Worm (Caenorhabditis elegans): ENCODE data around the gene F46B3.14.

F46B3.14 gene

DNA sequence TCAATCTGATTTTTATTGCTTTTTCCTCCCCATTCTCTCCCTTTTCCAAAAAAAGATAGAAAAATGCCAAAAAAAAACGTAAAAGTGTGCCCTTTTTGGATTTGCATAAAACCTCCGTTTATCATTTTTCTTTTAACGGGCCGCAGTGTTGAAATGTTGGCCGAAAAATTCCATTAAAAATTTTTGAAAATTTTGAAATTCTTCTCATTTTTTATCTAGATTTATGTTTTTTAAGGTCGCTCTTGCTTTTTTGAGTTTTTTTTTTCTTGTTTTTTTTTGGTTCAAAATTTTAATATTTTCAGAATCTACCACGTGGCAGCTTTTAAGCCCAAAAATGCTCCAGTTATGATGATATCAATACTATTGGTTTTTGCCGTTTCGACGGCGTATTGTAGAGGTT, 23.2 kb upstream of the F46B3.14 start, which contains the start of gene mnr-1:
Gene mnr-1 (plus strand): TSS at position 301 of the 400 bp plus-strand sequence.
- TF ChIP-seq ztf-23 (GFP tag; IDR thresholded peaks at IDR 0.05) (no peak), cog-1 (tag; optimal IDR thresholded peaks at IDR 0.05) (no peak), tab-1 (GFP tag; IDR thresholded peaks at IDR 0.05) (no peak), med-1 (GFP tag; optimal IDR thresholded peaks at IDR 0.05; ENCODE audit: insufficient read depth) (no peak), ref-1 (GFP tag; conservative IDR thresholded peaks at IDR 0.05) (no peak)

DNA sequence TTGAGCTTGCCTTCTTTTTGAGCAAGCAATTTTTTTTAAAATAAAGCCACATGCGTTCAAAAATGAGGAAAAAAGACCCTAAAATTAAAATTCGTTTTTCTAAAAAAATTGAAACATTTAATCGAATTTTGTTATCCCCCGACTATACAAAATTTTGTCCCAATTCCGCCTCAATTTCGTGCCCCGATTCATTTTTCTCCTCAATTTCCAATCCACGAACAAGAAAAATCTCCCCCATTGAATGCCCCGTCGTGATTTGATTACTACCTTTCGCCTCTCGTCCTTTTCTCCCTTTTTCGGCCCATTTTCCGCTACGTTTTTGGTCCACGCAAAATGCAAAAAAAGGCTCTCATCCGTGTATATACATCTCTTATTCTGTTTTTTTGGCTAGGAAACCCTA, 20.8 kb upstream of the F46B3.14 start:
- no peak for TF ChIP-seq ref-1 (GFP tag; conservative IDR thresholded peaks at IDR 0.05)

DNA sequence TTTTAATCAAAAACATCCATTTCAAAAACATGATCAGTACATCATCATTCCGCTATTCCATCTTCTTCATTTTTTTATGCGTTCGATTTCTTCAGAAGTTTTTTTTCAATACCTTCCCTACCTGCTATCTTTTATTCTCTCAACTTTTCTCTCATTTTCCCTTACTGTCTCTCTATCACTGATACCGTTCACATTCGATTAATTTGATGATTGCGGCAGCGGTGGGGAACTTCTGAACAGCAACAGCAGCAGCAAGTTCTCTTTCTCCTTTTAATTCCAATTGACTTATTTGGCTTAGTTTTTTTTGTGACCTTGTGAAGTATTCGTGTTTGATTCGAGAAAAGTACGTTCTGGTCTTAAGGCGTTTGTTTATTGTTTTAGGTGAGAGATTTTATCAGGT, 17.7 kb upstream of the F46B3.14 start:
- no peak for TF ChIP-seq ref-1 (GFP tag; conservative IDR thresholded peaks at IDR 0.05)
- TF ChIP-seq T22C8.4 (GFP tag; IDR thresholded peaks at IDR 0.05) = no peak
- TF ChIP-seq ztf-23 (GFP tag; IDR thresholded peaks at IDR 0.05) = no peak

DNA sequence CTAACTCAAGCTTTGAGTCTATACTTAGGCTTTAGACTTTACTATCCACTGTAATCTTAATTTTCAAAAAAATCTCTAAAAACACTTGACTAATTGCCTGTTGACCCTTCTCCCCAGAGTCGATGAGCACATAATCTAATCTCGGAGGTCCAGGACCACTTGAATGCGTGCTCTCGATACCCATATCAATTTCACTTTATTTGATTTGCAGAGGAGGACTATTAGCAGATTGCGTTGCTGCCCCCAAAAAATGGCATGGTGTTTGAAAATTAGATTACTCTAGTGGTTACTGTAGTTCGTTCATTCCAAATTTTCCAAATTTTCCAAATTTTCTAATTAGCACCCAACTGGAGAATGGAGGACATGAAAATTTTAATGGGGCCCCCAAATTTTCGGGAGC, 14.3 kb upstream of the F46B3.14 start:
- TF ChIP-seq ztf-23 (GFP tag; IDR thresholded peaks at IDR 0.05) (no peak), ztf-29 (GFP tag; IDR thresholded peaks at IDR 0.05) (no peak), klf-2 (GFP tag; conservative IDR thresholded peaks at IDR 0.05) (no peak), tab-1 (GFP tag; IDR thresholded peaks at IDR 0.05) (no peak), ref-1 (GFP tag; conservative IDR thresholded peaks at IDR 0.05) (no peak), T22C8.4 (GFP tag; IDR thresholded peaks at IDR 0.05) (no peak), flt-1 (GFP tag; IDR thresholded peaks at IDR 0.05) (no peak), cog-1 (tag; optimal IDR thresholded peaks at IDR 0.05) (no peak), med-1 (GFP tag; optimal IDR thresholded peaks at IDR 0.05; ENCODE audit: insufficient read depth) (no peak)

DNA sequence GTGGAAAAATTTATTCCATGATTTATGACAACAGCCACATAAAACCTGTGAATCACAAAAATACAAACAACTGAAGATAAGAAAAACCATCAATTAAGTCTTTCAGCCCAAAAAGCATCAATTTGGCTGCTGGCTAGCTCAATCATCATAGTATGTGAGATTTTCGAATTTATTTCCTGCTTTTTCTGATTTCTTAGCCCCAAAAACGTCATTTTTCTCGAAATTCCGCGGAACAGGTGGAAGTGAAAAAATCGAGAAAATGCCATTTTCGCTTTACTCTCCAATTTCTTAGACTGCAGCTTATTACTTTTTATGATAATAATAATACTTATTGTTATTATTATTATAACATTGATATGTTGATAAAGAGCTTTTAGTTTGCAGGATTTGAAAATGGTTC, 10.7 kb upstream of the F46B3.14 start, which contains the start of gene srxa-15:
Gene srxa-15 (plus strand): TSS at position 301 of the 400 bp plus-strand sequence.
- TF ChIP-seq ref-1 (GFP tag; conservative IDR thresholded peaks at IDR 0.05) = no peak
- no peak for TF ChIP-seq flt-1 (GFP tag; IDR thresholded peaks at IDR 0.05)
- no peak for TF ChIP-seq T22C8.4 (GFP tag; IDR thresholded peaks at IDR 0.05)
- no peak for TF ChIP-seq cog-1 (tag; optimal IDR thresholded peaks at IDR 0.05)
- TF ChIP-seq med-1 (GFP tag; optimal IDR thresholded peaks at IDR 0.05; ENCODE audit: insufficient read depth) = no peak
- TF ChIP-seq ztf-23 (GFP tag; IDR thresholded peaks at IDR 0.05) = no peak
- no peak for TF ChIP-seq tab-1 (GFP tag; IDR thresholded peaks at IDR 0.05)
- no peak for TF ChIP-seq ztf-29 (GFP tag; IDR thresholded peaks at IDR 0.05)
- TF ChIP-seq klf-2 (GFP tag; conservative IDR thresholded peaks at IDR 0.05) = no peak

DNA sequence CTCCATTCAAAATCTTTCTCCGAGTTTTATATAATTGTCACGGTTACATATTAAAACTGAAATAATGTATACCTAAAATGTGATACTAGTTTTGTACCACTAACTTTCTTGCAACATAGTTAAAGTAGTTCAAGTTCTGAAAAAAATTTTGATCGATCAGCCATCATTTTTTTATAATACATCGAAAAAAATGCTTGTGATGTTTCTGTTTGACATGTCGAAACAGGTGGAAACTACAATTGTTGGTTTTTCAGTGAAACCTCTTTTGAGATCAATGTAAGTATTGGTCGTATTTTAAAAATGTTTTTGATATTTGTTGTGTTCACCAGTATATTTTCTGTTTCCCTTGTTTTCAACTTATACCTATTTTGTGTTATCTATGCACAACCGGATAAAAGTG, 8.1 kb upstream of the F46B3.14 start, which contains the start of gene srxa-14:
Gene srxa-14 (plus strand): TSS at position 301 of the 400 bp plus-strand sequence.
- no peak for TF ChIP-seq ztf-29 (GFP tag; IDR thresholded peaks at IDR 0.05)
- TF ChIP-seq cog-1 (tag; optimal IDR thresholded peaks at IDR 0.05) = no peak
- TF ChIP-seq tab-1 (GFP tag; IDR thresholded peaks at IDR 0.05) = no peak
- no peak for TF ChIP-seq ref-1 (GFP tag; conservative IDR thresholded peaks at IDR 0.05)
- TF ChIP-seq flt-1 (GFP tag; IDR thresholded peaks at IDR 0.05) = no peak
- TF ChIP-seq med-1 (GFP tag; optimal IDR thresholded peaks at IDR 0.05; ENCODE audit: insufficient read depth) = no peak
- no peak for TF ChIP-seq ztf-23 (GFP tag; IDR thresholded peaks at IDR 0.05)
- no peak for TF ChIP-seq T22C8.4 (GFP tag; IDR thresholded peaks at IDR 0.05)
- no peak for TF ChIP-seq klf-2 (GFP tag; conservative IDR thresholded peaks at IDR 0.05)

DNA sequence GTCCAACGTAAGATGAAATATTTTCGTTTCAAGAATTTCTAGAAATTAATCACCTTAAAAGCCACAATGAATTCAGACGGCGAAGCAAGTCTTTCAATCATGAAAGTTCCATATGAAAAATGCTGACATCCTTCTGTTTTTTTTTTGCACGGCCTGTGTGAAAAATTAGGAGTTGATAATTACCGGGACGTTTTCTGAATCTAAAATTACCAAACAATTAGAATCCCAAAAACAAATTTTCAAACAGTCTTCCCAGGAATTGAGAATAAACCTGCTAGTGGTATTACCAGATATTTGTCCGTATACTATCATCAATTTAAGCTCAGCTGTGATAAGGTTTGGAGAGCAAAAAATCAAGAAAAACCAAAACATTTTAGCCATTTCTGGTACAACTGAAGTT, 7.2 kb upstream of the F46B3.14 start, which contains the start of gene Y44A6B.3:
Gene Y44A6B.3 (minus strand): TSS at position 101 of the 400 bp plus-strand sequence.
- TF ChIP-seq T22C8.4 (GFP tag; IDR thresholded peaks at IDR 0.05) (no peak), med-1 (GFP tag; optimal IDR thresholded peaks at IDR 0.05; ENCODE audit: insufficient read depth) (no peak), ztf-23 (GFP tag; IDR thresholded peaks at IDR 0.05) (no peak)

DNA sequence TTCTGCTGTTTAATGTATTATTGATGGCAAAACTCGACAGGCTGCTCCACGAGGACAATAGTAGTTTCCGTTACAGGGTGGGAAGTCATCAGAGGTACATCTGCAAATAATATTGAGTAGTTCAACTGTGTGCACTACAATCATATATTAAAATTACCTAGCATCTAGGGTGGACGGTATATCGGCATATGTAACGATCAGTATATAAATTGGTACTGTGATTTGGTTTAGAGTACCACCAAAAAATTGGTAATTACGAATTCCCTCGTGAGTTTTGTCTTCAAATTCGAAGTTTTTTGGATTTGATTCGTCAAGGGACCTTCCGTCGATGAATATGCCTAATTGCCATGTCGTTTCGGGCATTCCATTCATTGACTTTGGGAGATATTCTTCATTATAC, 5.7 kb upstream of the F46B3.14 start, which contains the start of gene ttr-13:
Gene ttr-13 (minus strand): TSS at position 101 of the 400 bp plus-strand sequence.
- TF ChIP-seq ref-1 (GFP tag; conservative IDR thresholded peaks at IDR 0.05) (no peak), cog-1 (tag; optimal IDR thresholded peaks at IDR 0.05) (no peak), T22C8.4 (GFP tag; IDR thresholded peaks at IDR 0.05) (no peak), klf-2 (GFP tag; conservative IDR thresholded peaks at IDR 0.05) (no peak), tab-1 (GFP tag; IDR thresholded peaks at IDR 0.05) (no peak), med-1 (GFP tag; optimal IDR thresholded peaks at IDR 0.05; ENCODE audit: insufficient read depth) (no peak), ztf-23 (GFP tag; IDR thresholded peaks at IDR 0.05) (no peak), flt-1 (GFP tag; IDR thresholded peaks at IDR 0.05) (no peak), ztf-29 (GFP tag; IDR thresholded peaks at IDR 0.05) (no peak)

DNA sequence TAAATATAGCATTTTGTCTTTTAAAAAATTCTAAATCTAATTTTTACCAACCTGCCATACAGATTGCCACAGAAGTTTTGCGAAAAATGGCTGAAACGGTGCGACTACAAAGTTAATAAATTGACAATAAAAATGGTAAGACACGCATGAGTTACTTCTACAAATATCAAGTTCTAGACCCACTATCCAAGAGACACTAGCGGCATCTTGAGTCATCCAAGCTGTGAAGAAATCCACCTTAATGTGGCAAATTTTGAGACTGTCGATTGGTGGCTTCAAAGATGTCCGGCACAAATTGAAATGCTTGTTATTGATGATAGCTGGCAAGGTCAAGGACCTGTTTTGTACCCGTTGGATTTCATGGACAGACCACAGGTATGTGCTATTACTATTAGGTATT, 3.2 kb upstream of the F46B3.14 start, which contains the start of gene F46B3.16:
Gene F46B3.16 (plus strand): TSS at position 301 of the 400 bp plus-strand sequence.
- TF ChIP-seq klf-2 (GFP tag; conservative IDR thresholded peaks at IDR 0.05) = no peak
- TF ChIP-seq cog-1 (tag; optimal IDR thresholded peaks at IDR 0.05) = no peak
- no peak for TF ChIP-seq ref-1 (GFP tag; conservative IDR thresholded peaks at IDR 0.05)
- TF ChIP-seq med-1 (GFP tag; optimal IDR thresholded peaks at IDR 0.05; ENCODE audit: insufficient read depth) = no peak
- TF ChIP-seq tab-1 (GFP tag; IDR thresholded peaks at IDR 0.05) = no peak
- no peak for TF ChIP-seq T22C8.4 (GFP tag; IDR thresholded peaks at IDR 0.05)
- TF ChIP-seq flt-1 (GFP tag; IDR thresholded peaks at IDR 0.05) = no peak

DNA sequence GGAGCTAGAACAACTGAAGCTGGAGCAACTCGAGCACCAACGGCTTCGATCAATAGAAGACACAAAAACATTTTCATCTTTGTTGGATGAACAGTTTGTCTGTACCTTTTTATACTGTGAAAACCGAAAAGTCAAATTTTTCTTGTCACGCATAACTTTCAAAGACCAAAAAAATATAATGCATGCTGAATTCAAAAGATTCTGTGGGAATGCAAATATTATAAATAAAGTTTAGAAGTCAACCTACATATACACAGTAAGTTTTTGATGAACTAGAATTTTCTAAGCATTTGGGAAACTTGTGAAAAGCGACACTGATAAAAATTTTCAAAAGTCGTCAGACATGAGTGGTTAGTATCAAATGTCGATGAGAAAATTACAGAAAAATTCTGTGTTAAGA, 2.5 kb upstream of the F46B3.14 start, which contains the start of gene F46B3.15:
Gene F46B3.15 (minus strand): TSS at position 101 of the 400 bp plus-strand sequence.
- TF ChIP-seq ztf-29 (GFP tag; IDR thresholded peaks at IDR 0.05) = no peak
- no peak for TF ChIP-seq klf-2 (GFP tag; conservative IDR thresholded peaks at IDR 0.05)
- TF ChIP-seq cog-1 (tag; optimal IDR thresholded peaks at IDR 0.05) = no peak
- no peak for TF ChIP-seq T22C8.4 (GFP tag; IDR thresholded peaks at IDR 0.05)
- no peak for TF ChIP-seq flt-1 (GFP tag; IDR thresholded peaks at IDR 0.05)
- TF ChIP-seq ztf-23 (GFP tag; IDR thresholded peaks at IDR 0.05) = no peak
- TF ChIP-seq tab-1 (GFP tag; IDR thresholded peaks at IDR 0.05) = no peak
- TF ChIP-seq ref-1 (GFP tag; conservative IDR thresholded peaks at IDR 0.05) = no peak
- no peak for TF ChIP-seq med-1 (GFP tag; optimal IDR thresholded peaks at IDR 0.05; ENCODE audit: insufficient read depth)

Measured in whole organism, midembryonic.